Fruit fly (Drosophila melanogaster) whole organism, prepupa: ENCODE measurements around the gene CG8516.
A peak's percentile ranks its signal among the peaks of the same experiment; 100 is the strongest.

Experiments
- CG10669 ChIP-seq: fragments of 200-800 bp; sonication (Bioruptor generic); optimal IDR thresholded peaks from 3 replicates; lab custom pipeline; 2018; ENCODE audit warnings: missing biosample characterization, mild to moderate bottlenecking, missing genetic modification characterization, moderate library complexity
- CG11294 ChIP-seq: fragments of 200-800 bp; sonication (Bioruptor generic); IDR thresholded peaks from 2 replicates; pipeline ENCODE4 v1.3.6; 2022; ENCODE audit warnings: missing biosample characterization, missing genetic modification characterization
- CG11762 ChIP-seq: fragments of 200-800 bp; sonication (Bioruptor generic); optimal IDR thresholded peaks from 3 replicates; lab custom pipeline; 2016; ENCODE audit warnings: missing biosample characterization, missing genetic modification characterization; ENCODE audit not compliant: insufficient read depth
- CG11902 ChIP-seq: fragments of 200-800 bp; sonication (Bioruptor generic); optimal IDR thresholded peaks from 3 replicates; lab custom pipeline; 2016; ENCODE audit warnings: missing biosample characterization, missing genetic modification characterization
- CG15336 ChIP-seq: fragments of 200-800 bp; sonication (Bioruptor generic); IDR thresholded peaks from 2 replicates; pipeline ENCODE4 v1.3.6; 2022; ENCODE audit warnings: missing biosample characterization, missing genetic modification characterization
- CG1621 ChIP-seq: fragments of 200-800 bp; sonication (Bioruptor generic); optimal IDR thresholded peaks from 3 replicates; lab custom pipeline; 2018; ENCODE audit warnings: missing biosample characterization, mild to moderate bottlenecking, missing genetic modification characterization
- CG16779 ChIP-seq: fragments of 200-800 bp; sonication (Bioruptor generic); optimal IDR thresholded peaks from 3 replicates; lab custom pipeline; 2017; ENCODE audit warnings: missing biosample characterization, mild to moderate bottlenecking, missing genetic modification characterization
- CG3032 ChIP-seq: fragments of 200-800 bp; optimal IDR thresholded peaks from 2 replicates; lab custom pipeline; 2019; ENCODE audit warnings: missing biosample characterization, mild to moderate bottlenecking, missing genetic modification characterization, moderate library complexity
- CG31627 ChIP-seq: fragments of 200-800 bp; sonication (Bioruptor generic); optimal IDR thresholded peaks from 3 replicates; lab custom pipeline; 2016; ENCODE audit warnings: missing biosample characterization, missing genetic modification characterization
- CG34406 ChIP-seq: fragments of 200-800 bp; sonication (Bioruptor generic); optimal IDR thresholded peaks from 3 replicates; lab custom pipeline; 2016; ENCODE audit warnings: missing biosample characterization, missing genetic modification characterization
- CG3919 ChIP-seq: fragments of 200-800 bp; sonication (Bioruptor generic); optimal IDR thresholded peaks from 3 replicates; lab custom pipeline; 2016; ENCODE audit warnings: missing biosample characterization, missing genetic modification characterization
- CG4318 ChIP-seq: fragments of 200-800 bp; sonication (Bioruptor generic); optimal IDR thresholded peaks from 3 replicates; lab custom pipeline; 2017; ENCODE audit warnings: missing biosample characterization, mild to moderate bottlenecking, missing genetic modification characterization
- CG6163 ChIP-seq: fragments of 200-800 bp; sonication (Bioruptor generic); IDR thresholded peaks from 3 replicates; pipeline ENCODE4 v1.3.6; 2022; ENCODE audit warnings: missing biosample characterization, missing genetic modification characterization
- CG6276 ChIP-seq: fragments of 200-800 bp; sonication (Bioruptor generic); optimal IDR thresholded peaks from 2 replicates; lab custom pipeline; 2017; ENCODE audit warnings: missing biosample characterization, mild to moderate bottlenecking, missing genetic modification characterization
- CG6808 ChIP-seq: fragments of 200-800 bp; sonication (Bioruptor generic); optimal IDR thresholded peaks from 3 replicates; lab custom pipeline; 2017; ENCODE audit warnings: missing biosample characterization, missing genetic modification characterization, mild to moderate bottlenecking, moderate library complexity, missing genetic modification reagents
- CG8119 ChIP-seq: fragments of 200-800 bp; sonication (Bioruptor generic); IDR thresholded peaks from 3 replicates; pipeline ENCODE4 v1.3.6; 2022; ENCODE audit warnings: missing biosample characterization, missing genetic modification characterization
- CG8319 ChIP-seq: fragments of 200-800 bp; sonication (Bioruptor generic); optimal IDR thresholded peaks from 3 replicates; lab custom pipeline; 2016; ENCODE audit warnings: missing biosample characterization, missing genetic modification characterization
- CG8632 ChIP-seq: fragments of 200-800 bp; sonication (Bioruptor generic); optimal IDR thresholded peaks from 3 replicates; lab custom pipeline; 2016; ENCODE audit warnings: missing biosample characterization, missing genetic modification characterization
- Eip75B ChIP-seq: fragments of 200-800 bp; sonication (Bioruptor generic); optimal IDR thresholded peaks from 3 replicates; lab custom pipeline; 2016; ENCODE audit warnings: missing biosample characterization, missing genetic modification characterization
- Eip78C ChIP-seq: fragments of 200-800 bp; sonication (Bioruptor generic); peaks from one replicate; lab custom pipeline; 2016; ENCODE audit warnings: missing biosample characterization, missing genetic modification characterization
- Eip93F ChIP-seq: fragments of 200-800 bp; sonication (Bioruptor generic); optimal IDR thresholded peaks from 2 replicates; lab custom pipeline; 2016; ENCODE audit warnings: missing biosample characterization, mild to moderate bottlenecking, missing genetic modification characterization
- Gug ChIP-seq: fragments of 200-800 bp; sonication (Bioruptor generic); IDR thresholded peaks from 2 replicates; pipeline ENCODE4 v1.3.6; 2022; ENCODE audit warnings: missing biosample characterization, missing genetic modification characterization
- Hr38 ChIP-seq: sonication (Bioruptor generic); optimal IDR thresholded peaks from 2 replicates; lab custom pipeline; 2016; ENCODE audit warnings: missing biosample characterization, missing genetic modification characterization
- Hr39 ChIP-seq: fragments of 200-800 bp; sonication (Bioruptor generic); optimal IDR thresholded peaks from 2 replicates; lab custom pipeline; 2016; ENCODE audit warnings: missing biosample characterization, missing genetic modification characterization
- Lpt ChIP-seq: fragments of 200-800 bp; sonication (Bioruptor generic); optimal IDR thresholded peaks from 3 replicates; lab custom pipeline; 2016; ENCODE audit warnings: missing biosample characterization, missing genetic modification characterization
- Met ChIP-seq: fragments of 200-800 bp; sonication (Bioruptor generic); optimal IDR thresholded peaks from 3 replicates; lab custom pipeline; 2016; ENCODE audit warnings: missing biosample characterization, missing genetic modification characterization
- OdsH ChIP-seq: fragments of 200-800 bp; sonication (Bioruptor generic); optimal IDR thresholded peaks from 3 replicates; lab custom pipeline; 2016; ENCODE audit warnings: missing biosample characterization, missing genetic modification characterization
- Sox102F ChIP-seq: fragments of 200-800 bp; sonication (Bioruptor generic); optimal IDR thresholded peaks from 2 replicates; lab custom pipeline; 2016; ENCODE audit warnings: missing biosample characterization, mild to moderate bottlenecking, missing genetic modification characterization
- Sox14 ChIP-seq: fragments of 200-800 bp; sonication (Bioruptor generic); optimal IDR thresholded peaks from 3 replicates; lab custom pipeline; 2016; ENCODE audit warnings: missing biosample characterization, missing genetic modification characterization
- achi ChIP-seq: fragments of 200-800 bp; sonication (Bioruptor generic); optimal IDR thresholded peaks from 3 replicates; lab custom pipeline; 2016; ENCODE audit warnings: missing biosample characterization, missing genetic modification characterization
- cyc ChIP-seq: fragments of 200-800 bp; sonication (Bioruptor generic); optimal IDR thresholded peaks from 3 replicates; lab custom pipeline; 2016; ENCODE audit warnings: missing biosample characterization, missing genetic modification characterization
- dac ChIP-seq: fragments of 200-800 bp; sonication (Bioruptor generic); optimal IDR thresholded peaks from 2 replicates; lab custom pipeline; 2017; ENCODE audit warnings: missing biosample characterization, mild to moderate bottlenecking, missing genetic modification characterization
- eg ChIP-seq: fragments of 200-800 bp; sonication (Bioruptor generic); IDR thresholded peaks from 3 replicates; pipeline ENCODE4 v1.3.6; 2022; ENCODE audit warnings: missing biosample characterization, missing genetic modification characterization
- esn ChIP-seq: fragments of 200-800 bp; sonication (Bioruptor generic); optimal IDR thresholded peaks from 2 replicates; lab custom pipeline; 2016; ENCODE audit warnings: missing biosample characterization, mild to moderate bottlenecking, missing genetic modification characterization, moderate library complexity
- fd85E ChIP-seq: fragments of 200-800 bp; sonication (Bioruptor generic); optimal IDR thresholded peaks from 3 replicates; lab custom pipeline; 2016; ENCODE audit warnings: missing biosample characterization, missing genetic modification characterization
- salr ChIP-seq, 2 experiments: fragments of 200-800 bp; sonication (Bioruptor generic); optimal IDR thresholded peaks; 3 replicates each; lab custom pipeline; 2016 to 2018; ENCODE audit warnings: missing biosample characterization in 2 of 2, missing genetic modification characterization in 2 of 2, mild to moderate bottlenecking in 1 of 2
- spab ChIP-seq: fragments of 200-800 bp; sonication (Bioruptor generic); optimal IDR thresholded peaks from 2 replicates; lab custom pipeline; 2017; ENCODE audit warnings: missing biosample characterization, mild to moderate bottlenecking, missing genetic modification characterization, missing genetic modification reagents
- ss ChIP-seq, 2 experiments: fragments of 200-800 bp; sonication (Bioruptor generic); optimal IDR thresholded peaks; 2 replicates in 1 of 2; 3 replicates in 1 of 2; lab custom pipeline; 2017 to 2018; ENCODE audit warnings: mild to moderate bottlenecking in 2 of 2, missing biosample characterization in 2 of 2, missing genetic modification characterization in 2 of 2, moderate library complexity in 1 of 2
- svp ChIP-seq: fragments of 200-800 bp; sonication (Bioruptor generic); peaks from one replicate; lab custom pipeline; 2016; ENCODE audit warnings: missing biosample characterization, missing genetic modification characterization
- vri ChIP-seq: fragments of 200-800 bp; sonication (Bioruptor generic); optimal IDR thresholded peaks from 3 replicates; lab custom pipeline; 2016; ENCODE audit warnings: missing biosample characterization, mild to moderate bottlenecking, missing genetic modification characterization

Gene CG8516

DNA sequence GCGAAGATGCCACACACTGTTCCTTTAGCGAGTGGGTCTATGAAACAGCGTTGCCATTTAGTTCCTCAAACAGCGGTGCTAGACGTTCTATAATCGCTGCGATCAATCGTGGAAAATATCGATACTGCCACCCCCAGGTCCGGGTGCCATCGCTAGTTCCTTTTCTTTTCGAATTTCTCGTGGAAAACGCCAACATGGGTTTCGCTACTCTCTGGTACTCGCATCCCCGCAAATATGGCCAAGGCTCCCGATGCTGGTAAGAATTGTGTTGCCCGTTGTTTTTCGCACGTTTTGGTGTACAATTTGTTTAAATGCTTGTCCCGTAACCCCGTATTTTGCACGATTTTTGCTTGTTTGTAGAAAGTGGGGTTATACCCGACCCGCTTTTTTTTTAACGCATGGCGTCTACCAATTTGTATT is 15.1 kb upstream of the CG8516 start, which contains the start of gene RpS29 (continued):
- TF ChIP-seq fd85E (no peak), Sox14 (peak; percentile 62), CG31627 (GFP tag; lab: Kevin White, UChicago) (peak; percentile 76), CG6276 (no peak), Met (no peak), CG11902 (GFP tag; lab: Kevin White, UChicago) (peak; percentile 26), OdsH (GFP tag; lab: Kevin White, UChicago) (peak; percentile 51), vri (GFP tag; lab: Kevin White, UChicago) (peak; percentile 32), CG3032 (tag; lab: Kevin White, UChicago) (peak; percentile 47), dac (GFP tag; lab: Kevin White, UChicago) (no peak), ss (GFP tag; optimal IDR thresholded peaks at IDR 0.05; lab: Kevin White, UChicago) (peak; percentile 38 to 71), svp (peak; percentile 67), Hr39 (GFP tag; lab: Kevin White, UChicago) (peak; percentile 65), eg (GFP tag; lab: Robert Waterston, UW) (0 out of 3 replicates have a peak, but pooled peaks have one; percentile 44), Eip75B (GFP tag; lab: Kevin White, UChicago) (peak; percentile 57)
- TF ChIP-seq, all 60 proteins: peak for 38

DNA sequence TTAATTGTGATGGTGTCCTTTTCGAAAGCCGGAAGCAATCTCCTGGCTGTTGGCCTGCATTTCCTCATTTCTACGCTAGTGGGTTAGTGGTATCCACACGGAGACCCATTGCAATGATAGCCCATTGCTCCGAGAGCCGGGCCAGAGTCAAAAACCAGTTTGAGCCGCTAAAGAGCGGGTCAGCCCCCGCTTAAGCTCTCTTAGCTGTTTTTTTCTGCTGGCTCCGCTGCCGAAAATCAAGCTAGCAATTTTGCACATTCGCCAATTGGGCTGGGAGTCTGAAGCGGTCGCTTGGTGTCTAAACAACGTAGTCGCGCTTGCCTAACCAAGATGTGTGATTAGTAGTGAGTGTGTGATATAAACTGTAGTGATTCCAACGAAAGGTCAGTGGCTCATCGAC is 13.3 kb upstream of the CG8516 start, which contains the start of gene CG12947:
TSS of gene CG12947 (plus strand) at position 301 of the 400 bp plus-strand sequence.
- no peak for TF ChIP-seq CG8119 (GFP tag; lab: Robert Waterston, UW)
- TF ChIP-seq Eip75B (GFP tag; lab: Kevin White, UChicago), result no peak
- no peak for TF ChIP-seq CG31627 (GFP tag; lab: Kevin White, UChicago)
- no peak for TF ChIP-seq CG16779 (tag; lab: Kevin White, UChicago)
- TF ChIP-seq CG6276, result peak; percentile 12
- TF ChIP-seq CG34406 (GFP tag; lab: Kevin White, UChicago), result no peak
- TF ChIP-seq CG15336, result peak; percentile 27; the same call in 1 of the 2 replicates
- TF ChIP-seq CG6808 (GFP tag; lab: Kevin White, UChicago), result no peak
- TF ChIP-seq OdsH (GFP tag; lab: Kevin White, UChicago), result no peak
- no peak for TF ChIP-seq CG3919 (GFP tag; lab: Kevin White, UChicago)
- no peak for TF ChIP-seq salr (GFP tag; optimal IDR thresholded peaks at IDR 0.05; lab: Kevin White, UChicago)
- no peak for TF ChIP-seq CG8319 (GFP tag; lab: Kevin White, UChicago)
- no peak for TF ChIP-seq Lpt (GFP tag; lab: Kevin White, UChicago)
- no peak for TF ChIP-seq CG6163 (GFP tag; lab: Robert Waterston, UW)
- TF ChIP-seq dac (GFP tag; lab: Kevin White, UChicago), result no peak
- no peak for TF ChIP-seq Hr38 (GFP tag; lab: Kevin White, UChicago)
- TF ChIP-seq Gug (GFP tag; lab: Robert Waterston, UW), result no peak
- no peak for TF ChIP-seq CG8632 (GFP tag; lab: Kevin White, UChicago)
- no peak for TF ChIP-seq svp
- TF ChIP-seq Hr39 (GFP tag; lab: Kevin White, UChicago), result no peak
- TF ChIP-seq CG10669 (GFP tag; lab: Kevin White, UChicago), result no peak
- no peak for TF ChIP-seq CG11902 (GFP tag; lab: Kevin White, UChicago)
- TF ChIP-seq esn, result no peak
- TF ChIP-seq CG1621, result peak; percentile 1
- peak; percentile 65 for TF ChIP-seq Eip78C
- TF ChIP-seq ss (GFP tag; optimal IDR thresholded peaks at IDR 0.05; lab: Kevin White, UChicago), result no peak
- no peak for TF ChIP-seq CG11294 (GFP tag; lab: Robert Waterston, UW)
- no peak for TF ChIP-seq spab (GFP tag; lab: Kevin White, UChicago)
- no peak for TF ChIP-seq CG3032 (tag; lab: Kevin White, UChicago)
- TF ChIP-seq Eip93F (GFP tag; lab: Kevin White, UChicago), result no peak
- TF ChIP-seq fd85E, result no peak
- no peak for TF ChIP-seq cyc (GFP tag; lab: Kevin White, UChicago)
- 0 out of 3 replicates have a peak, but pooled peaks have one; percentile 22 for TF ChIP-seq eg (GFP tag; lab: Robert Waterston, UW)
- no peak for TF ChIP-seq achi
- no peak for TF ChIP-seq Sox102F
- TF ChIP-seq CG11762 (GFP tag; lab: Kevin White, UChicago), result no peak
- TF ChIP-seq CG4318 (GFP tag; lab: Kevin White, UChicago), result no peak
